Fruit fly (Drosophila melanogaster) S2 (cell line): Measurements from ENCODE around the gene CG13999.

Experiments used
- CG8478 ChIP-seq: fragments of >200 bp; optimal IDR thresholded peaks from 2 replicates; lab custom pipeline; 2018
- CTCF ChIP-seq, 2 experiments: fragments of >200 bp; optimal IDR thresholded peaks; 2 replicates each; lab custom pipeline; 2018

dm6 chr2L:5975025-5975539, 18.8 kb upstream of the CG13999 start:
- no peak for TF ChIP-seq CTCF (optimal IDR thresholded peaks at IDR 0.05; lab: Kevin White, UChicago)
- TF ChIP-seq CG8478: no peak
